Worm (Caenorhabditis elegans) whole organism, L4/young adult: ENCODE measurements around the gene srh-140.

Source experiments
- W03F9.2 ChIP-seq: fragments of 150-350 bp; optimal IDR thresholded peaks from 2 replicates; lab custom pipeline; 2014; ENCODE audit warnings: missing biosample characterization, missing genetic modification characterization
- him-1 ChIP-seq: sonication (generic microtip); optimal IDR thresholded peaks from 2 replicates; lab custom pipeline; 2016; ENCODE audit warnings: missing genotype, missing genetic modification reagents, missing genetic modification characterization, missing compliant biosample characterization

DNA sequence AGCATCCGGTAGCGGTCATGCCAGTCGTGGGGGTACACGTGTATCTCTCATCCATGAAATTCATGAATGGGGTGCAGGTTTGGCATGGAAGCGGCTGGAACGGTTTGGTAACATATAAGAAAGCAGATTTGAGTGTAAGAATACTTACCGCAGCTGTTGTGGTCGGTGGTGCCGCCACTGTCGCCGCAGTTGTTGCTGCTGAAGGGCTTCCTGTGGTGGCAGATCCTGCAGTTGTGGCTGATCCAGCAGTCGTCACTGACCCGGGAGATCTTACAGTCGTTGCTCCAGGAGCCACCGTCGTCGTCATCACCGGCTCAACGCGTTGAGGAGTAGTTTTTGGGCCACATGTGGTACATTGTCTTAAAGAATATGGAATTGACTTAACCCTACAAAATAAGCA is 11.0 kb downstream of the srh-140 start:
- TF ChIP-seq him-1: no peak
- TF ChIP-seq W03F9.2 (tag; lab: Kevin White, UChicago): no peak
